Worm (Caenorhabditis elegans): ENCODE data around the gene F59B2.12.
"Not testable (repeated sequence)": the region's sequence is repeated elsewhere in the genome, so short reads cannot be mapped to it uniquely, and the experiment has no call there.

The F59B2.12 gene

ce11 chrIII:8997821-8998220 lies 19.6 kb upstream of the F59B2.12 start:
- TF ChIP-seq ref-1 (GFP tag; conservative IDR thresholded peaks at IDR 0.05) (no peak), med-1 (GFP tag; optimal IDR thresholded peaks at IDR 0.05; ENCODE audit: insufficient read depth) (no peak), T22C8.4 (GFP tag; IDR thresholded peaks at IDR 0.05) (no peak), ztf-23 (GFP tag; IDR thresholded peaks at IDR 0.05) (no peak), klf-2 (GFP tag; conservative IDR thresholded peaks at IDR 0.05) (no peak), ztf-29 (GFP tag; IDR thresholded peaks at IDR 0.05) (no peak), flt-1 (GFP tag; IDR thresholded peaks at IDR 0.05) (no peak), tab-1 (GFP tag; IDR thresholded peaks at IDR 0.05) (no peak), cog-1 (tag; optimal IDR thresholded peaks at IDR 0.05) (no peak)

DNA sequence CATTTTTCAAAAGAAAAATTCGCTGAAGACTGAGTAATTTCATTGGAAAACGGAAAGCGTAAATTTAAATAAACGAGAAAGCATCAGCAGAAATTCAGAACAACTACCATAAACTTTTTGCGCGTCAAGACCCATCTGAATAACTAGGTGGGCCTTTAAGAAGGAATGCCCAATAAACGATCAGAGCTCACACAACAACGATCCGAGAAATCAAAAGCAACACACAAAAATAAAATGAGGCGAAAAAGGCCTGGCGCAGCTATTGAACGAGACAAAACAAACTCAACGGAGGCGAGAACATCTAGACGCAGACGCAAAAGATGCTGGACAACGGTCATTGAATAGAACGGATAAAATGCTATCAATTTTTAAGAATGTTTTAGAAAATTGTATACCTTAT lies 18.5 kb upstream of the F59B2.12 start:
- no peak for TF ChIP-seq flt-1 (GFP tag; IDR thresholded peaks at IDR 0.05)
- no peak for TF ChIP-seq klf-2 (GFP tag; conservative IDR thresholded peaks at IDR 0.05)
- no peak for TF ChIP-seq ref-1 (GFP tag; conservative IDR thresholded peaks at IDR 0.05)
- TF ChIP-seq ztf-29 (GFP tag; IDR thresholded peaks at IDR 0.05): no peak
- TF ChIP-seq T22C8.4 (GFP tag; IDR thresholded peaks at IDR 0.05): no peak
- no peak for TF ChIP-seq cog-1 (tag; optimal IDR thresholded peaks at IDR 0.05)
- no peak for TF ChIP-seq ztf-23 (GFP tag; IDR thresholded peaks at IDR 0.05)
- no peak for TF ChIP-seq med-1 (GFP tag; optimal IDR thresholded peaks at IDR 0.05; ENCODE audit: insufficient read depth)
- no peak for TF ChIP-seq tab-1 (GFP tag; IDR thresholded peaks at IDR 0.05)

- TF ChIP-seq med-1 (GFP tag; optimal IDR thresholded peaks at IDR 0.05; ENCODE audit: insufficient read depth): no peak
- TF ChIP-seq ztf-23 (GFP tag; IDR thresholded peaks at IDR 0.05): no peak
- TF ChIP-seq klf-2 (GFP tag; conservative IDR thresholded peaks at IDR 0.05): no peak
- no peak for TF ChIP-seq flt-1 (GFP tag; IDR thresholded peaks at IDR 0.05)
- TF ChIP-seq ref-1 (GFP tag; conservative IDR thresholded peaks at IDR 0.05): no peak
- TF ChIP-seq cog-1 (tag; optimal IDR thresholded peaks at IDR 0.05): no peak
- no peak for TF ChIP-seq ztf-29 (GFP tag; IDR thresholded peaks at IDR 0.05)
- TF ChIP-seq tab-1 (GFP tag; IDR thresholded peaks at IDR 0.05): no peak
- no peak for TF ChIP-seq T22C8.4 (GFP tag; IDR thresholded peaks at IDR 0.05)
Measured at ce11 chrIII:8999508-8999907, 17.9 kb upstream of the F59B2.12 start, which contains the start of gene F59B2.3. F59B2.3 (minus strand) TSS chrIII:8999766.

ce11 chrIII:9001491-9001890 lies 15.9 kb upstream of the F59B2.12 start:
- TF ChIP-seq tab-1 (GFP tag; IDR thresholded peaks at IDR 0.05): no peak
- TF ChIP-seq med-1 (GFP tag; optimal IDR thresholded peaks at IDR 0.05; ENCODE audit: insufficient read depth): no peak
- TF ChIP-seq cog-1 (tag; optimal IDR thresholded peaks at IDR 0.05): no peak
- TF ChIP-seq ztf-29 (GFP tag; IDR thresholded peaks at IDR 0.05): no peak
- 0 out of 2 replicates have a peak, but pooled peaks have one; percentile 6 for TF ChIP-seq ztf-23 (GFP tag; IDR thresholded peaks at IDR 0.05)
- no peak for TF ChIP-seq flt-1 (GFP tag; IDR thresholded peaks at IDR 0.05)

DNA sequence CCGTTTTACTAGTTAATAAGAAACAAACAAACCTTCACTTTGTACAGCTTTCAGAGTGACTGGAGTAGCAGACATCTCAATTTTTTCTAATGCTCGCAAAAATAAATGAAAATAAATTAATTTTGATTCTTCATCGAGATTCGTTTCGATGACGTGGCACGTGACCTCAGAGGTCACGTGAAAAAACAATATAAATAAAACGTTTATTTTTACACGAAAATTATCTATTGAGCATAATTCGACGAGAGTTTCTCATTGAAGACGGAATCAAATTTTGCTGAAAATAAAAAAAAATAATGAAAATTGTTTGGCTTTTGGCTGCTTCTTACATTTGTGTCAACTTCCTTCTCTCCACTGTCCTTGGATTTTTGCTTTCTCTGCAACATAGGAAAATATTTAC lies 15.5 kb upstream of the F59B2.12 start, which contains the start of gene rpn-6.2:
Gene rpn-6.2, minus strand, starts transcription at position 101 of the 400 bp plus-strand sequence.
- no peak for TF ChIP-seq cog-1 (tag; optimal IDR thresholded peaks at IDR 0.05)
- TF ChIP-seq ztf-23 (GFP tag; IDR thresholded peaks at IDR 0.05): no peak
- no peak for TF ChIP-seq T22C8.4 (GFP tag; IDR thresholded peaks at IDR 0.05)
- no peak for TF ChIP-seq ref-1 (GFP tag; conservative IDR thresholded peaks at IDR 0.05)
- TF ChIP-seq med-1 (GFP tag; optimal IDR thresholded peaks at IDR 0.05; ENCODE audit: insufficient read depth): no peak
- TF ChIP-seq klf-2 (GFP tag; conservative IDR thresholded peaks at IDR 0.05): no peak
- no peak for TF ChIP-seq ztf-29 (GFP tag; IDR thresholded peaks at IDR 0.05)
- TF ChIP-seq tab-1 (GFP tag; IDR thresholded peaks at IDR 0.05): no peak
- no peak for TF ChIP-seq flt-1 (GFP tag; IDR thresholded peaks at IDR 0.05)

DNA sequence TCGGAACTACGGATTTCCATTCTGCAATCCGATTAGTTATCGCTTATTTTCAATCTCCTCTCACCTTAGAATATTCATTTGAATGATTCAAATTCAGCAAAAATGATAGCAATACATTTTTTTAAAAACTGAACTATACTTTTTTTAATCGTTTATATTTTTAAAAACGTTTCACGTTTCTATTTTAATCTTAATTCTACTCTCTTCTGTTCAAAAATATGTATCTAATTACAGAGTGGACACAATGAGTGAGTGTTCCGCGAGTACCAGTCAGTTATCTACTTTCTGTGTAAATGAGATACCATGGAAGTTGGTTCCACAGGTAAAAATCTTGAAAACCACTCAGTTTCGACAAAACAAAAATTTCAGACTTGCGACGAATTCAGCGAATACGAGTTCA lies 14.9 kb upstream of the F59B2.12 start, which contains the start of the genes F59B2.15 and zif-1:
Gene F59B2.15, minus strand, starts transcription at position 101 of the 400 bp plus-strand sequence.
Gene zif-1, plus strand, starts transcription at position 235 of the 400 bp plus-strand sequence.
- TF ChIP-seq cog-1 (tag; optimal IDR thresholded peaks at IDR 0.05): no peak

ce11 chrIII:9004658-9005057 lies 12.7 kb upstream of the F59B2.12 start:
- TF ChIP-seq tab-1 (GFP tag; IDR thresholded peaks at IDR 0.05): no peak
- TF ChIP-seq ref-1 (GFP tag; conservative IDR thresholded peaks at IDR 0.05): no peak
- no peak for TF ChIP-seq ztf-23 (GFP tag; IDR thresholded peaks at IDR 0.05)
- no peak for TF ChIP-seq med-1 (GFP tag; optimal IDR thresholded peaks at IDR 0.05; ENCODE audit: insufficient read depth)
- no peak for TF ChIP-seq klf-2 (GFP tag; conservative IDR thresholded peaks at IDR 0.05)
- no peak for TF ChIP-seq T22C8.4 (GFP tag; IDR thresholded peaks at IDR 0.05)
- no peak for TF ChIP-seq ztf-29 (GFP tag; IDR thresholded peaks at IDR 0.05)
- TF ChIP-seq flt-1 (GFP tag; IDR thresholded peaks at IDR 0.05): no peak
- no peak for TF ChIP-seq cog-1 (tag; optimal IDR thresholded peaks at IDR 0.05)

DNA sequence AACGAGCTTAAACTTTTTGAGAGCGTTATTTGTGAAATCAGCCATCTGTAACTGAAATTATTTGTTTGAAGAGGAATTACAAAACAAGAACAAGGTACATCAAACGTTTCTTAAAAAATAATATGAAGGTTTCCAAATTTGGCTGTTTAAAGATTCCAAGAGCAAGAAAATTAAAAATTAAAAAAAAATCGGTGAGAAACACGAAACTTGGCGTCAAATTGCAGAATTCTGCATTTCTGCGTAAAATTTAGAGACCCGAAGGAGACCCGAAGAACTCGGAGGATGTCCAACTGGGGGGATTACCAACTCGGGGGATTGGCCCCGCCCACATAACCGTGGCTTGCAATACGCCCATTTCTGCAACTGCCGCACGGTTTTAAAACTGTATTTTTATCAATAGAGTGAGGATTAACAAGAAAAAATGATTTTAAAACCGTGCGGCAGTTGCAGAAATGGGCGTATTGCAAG lies 11.5 kb upstream of the F59B2.12 start, which contains the start of gene rab-6.1:
Gene rab-6.1, minus strand, starts transcription at position 51 of the 468 bp plus-strand sequence.
- TF ChIP-seq tab-1 (GFP tag; IDR thresholded peaks at IDR 0.05); flt-1 (GFP tag; IDR thresholded peaks at IDR 0.05); cog-1 (tag; optimal IDR thresholded peaks at IDR 0.05): not testable (repeated sequence)

DNA sequence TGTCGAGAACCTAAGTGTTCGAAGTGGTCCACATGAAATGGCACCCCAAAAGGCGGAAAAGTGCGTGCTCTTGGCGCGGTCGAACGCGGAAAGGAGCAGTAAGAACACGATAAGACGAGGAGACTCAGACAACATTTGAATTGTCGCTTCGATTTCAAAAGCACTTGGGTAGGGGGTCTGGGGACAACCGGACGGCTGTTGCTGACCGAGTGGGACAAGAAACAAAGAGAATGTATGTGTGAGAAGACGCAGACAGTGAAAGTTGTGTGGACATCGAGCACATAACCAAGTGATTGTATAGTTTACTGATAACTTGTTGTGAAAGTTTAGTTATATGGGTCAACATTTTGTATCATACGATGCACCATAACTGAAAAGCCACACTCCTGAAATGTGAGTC lies 10.2 kb upstream of the F59B2.12 start:
- TF ChIP-seq klf-2 (GFP tag; conservative IDR thresholded peaks at IDR 0.05) (no peak), T22C8.4 (GFP tag; IDR thresholded peaks at IDR 0.05) (no peak), ref-1 (GFP tag; conservative IDR thresholded peaks at IDR 0.05) (no peak), cog-1 (tag; optimal IDR thresholded peaks at IDR 0.05) (peak; percentile 20), tab-1 (GFP tag; IDR thresholded peaks at IDR 0.05) (0 out of 2 replicates have a peak, but pooled peaks have one; percentile 7), ztf-29 (GFP tag; IDR thresholded peaks at IDR 0.05) (no peak), ztf-23 (GFP tag; IDR thresholded peaks at IDR 0.05) (no peak)

DNA sequence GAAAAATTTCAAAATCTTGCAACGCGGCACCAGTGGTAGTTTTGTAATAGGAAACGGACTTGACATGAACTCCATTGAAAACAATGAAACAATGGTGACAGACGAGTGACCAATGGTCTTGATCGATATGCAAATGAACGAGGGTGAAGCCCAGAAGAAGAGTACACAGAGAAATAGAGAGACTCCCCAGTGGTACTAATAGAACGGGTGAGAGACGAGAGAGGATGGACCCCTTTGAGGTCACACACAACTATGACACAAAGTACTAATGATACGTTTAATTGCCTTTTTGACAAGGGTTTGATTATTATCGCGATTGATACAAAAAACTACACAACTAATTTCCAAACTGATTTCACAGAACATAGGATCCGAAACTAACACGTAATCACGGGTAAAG lies 7.4 kb upstream of the F59B2.12 start, which contains the start of gene F59B2.8:
Gene F59B2.8, minus strand, starts transcription at position 151 of the 400 bp plus-strand sequence.
- TF ChIP-seq flt-1 (GFP tag; IDR thresholded peaks at IDR 0.05): 0 out of 2 replicates have a peak, but pooled peaks have one; percentile 54
- no peak for TF ChIP-seq ref-1 (GFP tag; conservative IDR thresholded peaks at IDR 0.05)
- TF ChIP-seq tab-1 (GFP tag; IDR thresholded peaks at IDR 0.05): no peak
- TF ChIP-seq ztf-23 (GFP tag; IDR thresholded peaks at IDR 0.05): no peak
- peak; percentile 23; the same call in 1 of the 2 replicates for TF ChIP-seq ztf-29 (GFP tag; IDR thresholded peaks at IDR 0.05)
- TF ChIP-seq T22C8.4 (GFP tag; IDR thresholded peaks at IDR 0.05): no peak

Measured in whole organism, midembryonic.